Fruit fly (Drosophila melanogaster): Measurements from ENCODE around the gene CG14961.

- TF ChIP-seq Sp1 (GFP tag; optimal IDR thresholded peaks at IDR 0.05) (no peak), OdsH (GFP tag; optimal IDR thresholded peaks at IDR 0.05) (no peak), Myc (optimal IDR thresholded peaks at IDR 0.05) (no peak), psq (GFP tag; optimal IDR thresholded peaks at IDR 0.05) (no peak), fru (GFP tag; optimal IDR thresholded peaks at IDR 0.05) (no peak), Hr78 (GFP tag; optimal IDR thresholded peaks at IDR 0.05) (no peak), woc (GFP tag; optimal IDR thresholded peaks at IDR 0.05) (no peak), pan (optimal IDR thresholded peaks at IDR 0.05) (no peak), ey (GFP tag; optimal IDR thresholded peaks at IDR 0.05) (no peak)
These were observed 9.2 kb downstream of the CG14961 start for dm6 chr3L:3338882-3339590.

All from whole organism, wandering third instar larva.